Worm (Caenorhabditis elegans): ENCODE measurements around the gene gnrr-6.

ce11 chrX:11185498-11185897 lies 6.8 kb downstream of the gnrr-6 start, which contains the start of gene gnrr-7:
- TF ChIP-seq ama-1 (optimal IDR thresholded peaks at IDR 0.05): no peak
- no peak for TF ChIP-seq alr-1 (tag; optimal IDR thresholded peaks at IDR 0.05; ENCODE audit: borderline replicate concordance)
- no peak for TF ChIP-seq nhr-77 (tag; optimal IDR thresholded peaks at IDR 0.05)
- no peak for TF ChIP-seq aly-2 (tag; optimal IDR thresholded peaks at IDR 0.05)
- no peak for TF ChIP-seq efl-1 (optimal IDR thresholded peaks at IDR 0.05)
- no peak for TF ChIP-seq efl-1 (GFP tag; optimal IDR thresholded peaks at IDR 0.05 in 1 of 2)
- TF ChIP-seq ceh-82 (tag; optimal IDR thresholded peaks at IDR 0.05): no peak
- no peak for TF ChIP-seq mep-1 (tag; optimal IDR thresholded peaks at IDR 0.05)
- TF ChIP-seq ztf-11 (tag; optimal IDR thresholded peaks at IDR 0.05): no peak
- TF ChIP-seq unc-130 (tag; optimal IDR thresholded peaks at IDR 0.05): no peak

Measured in whole organism, L1 larva.